Worm (Caenorhabditis elegans): ENCODE results near the gene F22F7.8.

The F22F7.8 gene

ce11 chrV:2121910-2122362 lies at the start of gene F22F7.8:
F22F7.8 (minus strand) TSS chrV:2121960.
- TF ChIP-seq lin-39 (tag; optimal IDR thresholded peaks at IDR 0.05): no peak
- no peak for TF ChIP-seq ztf-11 (tag; optimal IDR thresholded peaks at IDR 0.05)
- TF ChIP-seq sea-2 (GFP tag; optimal IDR thresholded peaks at IDR 0.05): no peak
- no peak for TF ChIP-seq fkh-10 (GFP tag; optimal IDR thresholded peaks at IDR 0.05)
- TF ChIP-seq nhr-28 (tag; optimal IDR thresholded peaks at IDR 0.05): no peak
- no peak for TF ChIP-seq nhr-67 (tag; optimal IDR thresholded peaks at IDR 0.05)
- TF ChIP-seq elt-3 (tag; optimal IDR thresholded peaks at IDR 0.05): no peak
- no peak for TF ChIP-seq R02D3.7 (tag; optimal IDR thresholded peaks at IDR 0.05)
- no peak for TF ChIP-seq mdl-1 (tag; optimal IDR thresholded peaks at IDR 0.05)
- TF ChIP-seq lin-15B (tag; optimal IDR thresholded peaks at IDR 0.05): no peak
- no peak for TF ChIP-seq fkh-2 (tag; optimal IDR thresholded peaks at IDR 0.05)
- no peak for TF ChIP-seq nhr-23 (tag; optimal IDR thresholded peaks at IDR 0.05)
- no peak for TF ChIP-seq elt-2 (tag; optimal IDR thresholded peaks at IDR 0.05)
- TF ChIP-seq ceh-16 (tag; optimal IDR thresholded peaks at IDR 0.05): no peak
- TF ChIP-seq pqm-1 (tag; optimal IDR thresholded peaks at IDR 0.05): no peak

DNA sequence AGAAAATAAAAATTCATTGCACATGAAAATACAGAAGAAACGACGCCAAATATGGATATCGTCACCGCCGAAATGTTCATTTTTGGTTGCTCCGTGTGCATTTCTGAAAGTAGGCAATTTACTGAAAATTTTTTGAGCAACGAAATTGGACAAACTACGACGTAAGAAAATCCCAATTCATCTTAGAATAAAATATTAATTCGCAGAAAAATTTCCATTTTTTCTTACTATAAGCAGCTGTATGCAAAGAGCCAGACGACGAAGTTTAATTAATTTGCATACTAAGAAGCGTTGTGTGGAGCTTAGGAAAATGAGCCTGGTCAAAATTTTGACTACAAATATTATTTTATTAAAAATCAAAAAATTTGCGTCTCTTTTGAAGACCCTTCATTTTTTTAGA lies 44.9 kb upstream of the F22F7.8 start, which contains the start of gene srbc-19:
srbc-19 (minus strand) TSS at position 101 of the 400 bp plus-strand sequence.
- no peak for TF ChIP-seq nhr-67 (tag; optimal IDR thresholded peaks at IDR 0.05)
- no peak for TF ChIP-seq fkh-2 (tag; optimal IDR thresholded peaks at IDR 0.05)
- TF ChIP-seq elt-2 (tag; optimal IDR thresholded peaks at IDR 0.05): no peak
- no peak for TF ChIP-seq eor-1 (tag; optimal IDR thresholded peaks at IDR 0.05)
- TF ChIP-seq fos-1 (tag; optimal IDR thresholded peaks at IDR 0.05): no peak
- TF ChIP-seq nhr-43 (tag; optimal IDR thresholded peaks at IDR 0.05; ENCODE audit: poor library complexity, severe bottlenecking): no peak
- TF ChIP-seq lin-39 (tag; optimal IDR thresholded peaks at IDR 0.05): no peak
- no peak for TF ChIP-seq sea-2 (GFP tag; optimal IDR thresholded peaks at IDR 0.05)
- no peak for TF ChIP-seq nhr-23 (tag; optimal IDR thresholded peaks at IDR 0.05)
- TF ChIP-seq pqm-1 (tag; optimal IDR thresholded peaks at IDR 0.05): no peak
- no peak for TF ChIP-seq aly-2 (tag; optimal IDR thresholded peaks at IDR 0.05)
- TF ChIP-seq nhr-11 (tag; optimal IDR thresholded peaks at IDR 0.05): no peak
- no peak for TF ChIP-seq ceh-9 (tag; optimal IDR thresholded peaks at IDR 0.05)
- TF ChIP-seq ceh-82 (tag; optimal IDR thresholded peaks at IDR 0.05): no peak
- no peak for TF ChIP-seq lsy-12 (tag; optimal IDR thresholded peaks at IDR 0.05)
- no peak for TF ChIP-seq pha-4 (tag; optimal IDR thresholded peaks at IDR 0.05)
- no peak for TF ChIP-seq elt-1 (tag; optimal IDR thresholded peaks at IDR 0.05)

DNA sequence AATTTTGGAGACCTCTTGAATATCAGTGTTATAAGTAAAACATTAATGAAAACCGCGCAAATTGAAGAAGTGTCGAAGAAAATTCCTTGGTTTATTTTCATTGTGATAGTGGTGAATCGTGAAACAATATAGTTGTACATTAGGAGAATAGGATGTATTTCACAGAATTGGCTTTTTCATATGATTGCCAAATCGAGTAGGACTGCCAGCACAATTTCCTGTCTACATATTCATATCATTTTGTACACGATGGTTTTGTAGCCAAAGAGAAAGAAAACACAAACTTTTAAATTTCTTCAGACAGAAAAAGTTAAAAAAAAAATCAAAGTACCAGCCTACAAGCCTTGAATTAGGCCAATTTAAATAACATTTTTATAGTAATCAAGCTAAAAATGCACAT lies 42.0 kb upstream of the F22F7.8 start, which contains the start of gene str-255:
str-255 (minus strand) TSS at position 101 of the 400 bp plus-strand sequence.
- TF ChIP-seq elt-1 (tag; optimal IDR thresholded peaks at IDR 0.05): no peak
- no peak for TF ChIP-seq unc-39 (tag; optimal IDR thresholded peaks at IDR 0.05)
- no peak for TF ChIP-seq nhr-43 (tag; optimal IDR thresholded peaks at IDR 0.05; ENCODE audit: poor library complexity, severe bottlenecking)
- no peak for TF ChIP-seq mml-1 (tag; optimal IDR thresholded peaks at IDR 0.05)
- no peak for TF ChIP-seq ztf-11 (tag; optimal IDR thresholded peaks at IDR 0.05)
- TF ChIP-seq hmg-11 (tag; optimal IDR thresholded peaks at IDR 0.05): no peak
- TF ChIP-seq zag-1 (tag; optimal IDR thresholded peaks at IDR 0.05): no peak

ce11 chrV:2159331-2159730 lies 37.6 kb upstream of the F22F7.8 start, which contains the start of gene C45H4.14:
C45H4.14 (minus strand) TSS chrV:2159431.
- TF ChIP-seq zag-1 (tag; optimal IDR thresholded peaks at IDR 0.05) (no peak), nhr-12 (tag; optimal IDR thresholded peaks at IDR 0.05) (no peak), fos-1 (tag; optimal IDR thresholded peaks at IDR 0.05) (no peak), nhr-76 (tag; optimal IDR thresholded peaks at IDR 0.05) (no peak), ztf-11 (tag; optimal IDR thresholded peaks at IDR 0.05) (no peak), skn-1 (tag; optimal IDR thresholded peaks at IDR 0.05) (no peak), lsy-12 (tag; optimal IDR thresholded peaks at IDR 0.05) (no peak), ama-1 (optimal IDR thresholded peaks at IDR 0.05) (no peak)

ce11 chrV:2156830-2157229 lies 35.1 kb upstream of the F22F7.8 start, which contains the start of gene srbc-22:
srbc-22 (plus strand) TSS chrV:2157130.
- TF ChIP-seq hmg-11 (tag; optimal IDR thresholded peaks at IDR 0.05): no peak
- TF ChIP-seq pha-4 (tag; optimal IDR thresholded peaks at IDR 0.05): no peak
- no peak for TF ChIP-seq elt-2 (tag; optimal IDR thresholded peaks at IDR 0.05)
- no peak for TF ChIP-seq ceh-28 (tag; optimal IDR thresholded peaks at IDR 0.05)
- TF ChIP-seq unc-39 (tag; optimal IDR thresholded peaks at IDR 0.05): no peak
- no peak for TF ChIP-seq nhr-23 (tag; optimal IDR thresholded peaks at IDR 0.05)
- no peak for TF ChIP-seq nhr-25 (tag; optimal IDR thresholded peaks at IDR 0.05)
- no peak for TF ChIP-seq ama-1 (optimal IDR thresholded peaks at IDR 0.05)
- no peak for TF ChIP-seq nhr-43 (tag; optimal IDR thresholded peaks at IDR 0.05; ENCODE audit: poor library complexity, severe bottlenecking)
- no peak for TF ChIP-seq ceh-16 (tag; optimal IDR thresholded peaks at IDR 0.05)
- TF ChIP-seq nhr-237 (tag; optimal IDR thresholded peaks at IDR 0.05): no peak
- TF ChIP-seq sea-2 (GFP tag; optimal IDR thresholded peaks at IDR 0.05): no peak
- TF ChIP-seq unc-62 (GFP tag; optimal IDR thresholded peaks at IDR 0.05): no peak
- TF ChIP-seq eor-1 (tag; optimal IDR thresholded peaks at IDR 0.05): no peak
- no peak for TF ChIP-seq nhr-76 (tag; optimal IDR thresholded peaks at IDR 0.05)

All from whole organism, L3 larva.